Fruit fly (Drosophila melanogaster) whole organism: Measurements from ENCODE around the gene CG10467.

ENCODE experiments used
- CG8478 ChIP-seq: fragments of >200 bp; optimal IDR thresholded peaks from 2 replicates; lab custom pipeline; 2018; ENCODE audit warnings: inconsistent platforms
- Dll ChIP-seq: fragments of >200 bp; optimal IDR thresholded peaks from 2 replicates; lab custom pipeline; 2017
- EcR ChIP-seq, 2 experiments: fragments of >200 bp; optimal IDR thresholded peaks; 2 replicates each; lab custom pipeline; 2017; ENCODE audit warnings: missing biosample characterization in 2 of 2, missing genetic modification characterization in 2 of 2, missing genetic modification reagents in 2 of 2
- pan ChIP-seq: fragments of >200 bp; optimal IDR thresholded peaks from 2 replicates; lab custom pipeline; 2017
- psq ChIP-seq: fragments of >200 bp; optimal IDR thresholded peaks from 2 replicates; lab custom pipeline; 2017
- usp ChIP-seq: fragments of >200 bp; optimal IDR thresholded peaks from 2 replicates; lab custom pipeline; 2017; ENCODE audit warnings: missing biosample characterization, missing genetic modification characterization, mixed read lengths

The CG10467 gene

DNA sequence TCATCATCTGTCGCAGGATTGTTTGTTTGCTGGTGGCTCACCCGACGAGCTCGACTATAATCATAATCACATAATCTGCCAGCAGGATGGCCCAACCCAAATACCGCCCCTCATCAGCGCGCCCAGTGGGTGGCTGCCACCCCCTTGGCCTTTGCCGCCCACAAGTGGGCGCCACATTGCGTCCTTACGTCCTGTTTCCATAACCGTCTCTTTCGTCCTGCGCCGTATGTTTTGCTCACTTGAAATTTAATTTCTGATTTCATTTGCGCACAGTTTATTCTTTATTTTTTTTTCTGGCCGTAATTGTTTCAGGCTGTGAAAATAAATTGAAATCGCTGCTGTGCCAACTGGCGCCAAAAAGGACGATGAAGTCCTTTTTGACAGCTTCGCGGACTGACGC, 10.9 kb upstream of the CG10467 start:
- TF ChIP-seq Dll: no peak
- TF ChIP-seq psq (lab: Kevin White, UChicago): no peak
- no peak for TF ChIP-seq usp
- TF ChIP-seq pan: no peak
- TF ChIP-seq CG8478: no peak
- TF ChIP-seq EcR (GFP tag; optimal IDR thresholded peaks at IDR 0.05; lab: Kevin White, UChicago): no peak

DNA sequence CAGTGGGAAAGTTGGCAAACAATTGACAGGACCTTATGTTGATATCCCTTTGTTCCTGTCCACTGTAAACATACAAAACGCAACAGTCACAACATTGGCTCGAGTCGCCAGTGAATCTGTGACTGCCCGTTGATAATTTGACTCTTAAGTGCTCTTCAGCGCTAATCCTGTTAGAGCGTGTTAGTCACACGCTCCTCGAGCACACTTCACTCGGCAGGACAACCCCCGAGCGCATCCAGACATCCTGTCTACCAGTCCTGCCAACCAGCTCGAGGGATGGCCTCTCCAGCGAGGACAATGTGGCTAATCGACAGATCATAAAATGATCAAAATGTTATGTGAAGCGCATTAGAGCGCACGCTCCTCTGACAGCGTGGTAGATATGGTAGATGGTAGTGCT, 10.0 kb upstream of the CG10467 start:
- TF ChIP-seq Dll (no peak), EcR (GFP tag; optimal IDR thresholded peaks at IDR 0.05; lab: Kevin White, UChicago) (no peak), pan (no peak)

DNA sequence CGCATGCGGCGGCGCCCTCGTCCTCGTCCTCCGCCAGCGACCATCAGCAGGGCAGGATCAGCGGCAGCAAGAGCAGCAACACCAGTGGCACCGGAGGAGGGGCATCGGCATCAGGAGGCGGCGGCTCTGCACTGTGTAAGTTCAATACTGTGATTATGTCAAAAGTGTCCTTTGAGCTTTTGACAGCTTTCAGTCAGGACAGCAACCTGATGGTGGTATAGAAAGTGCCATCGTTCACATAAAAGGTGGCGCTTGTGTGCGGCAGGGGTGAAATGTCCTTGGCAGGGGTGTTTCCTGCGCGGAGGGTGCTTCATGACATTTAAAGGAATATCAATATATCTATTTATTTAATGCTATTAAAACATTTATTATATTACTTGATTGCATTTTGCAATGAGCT, 9.1 kb upstream of the CG10467 start:
- TF ChIP-seq EcR (GFP tag; optimal IDR thresholded peaks at IDR 0.05; lab: Kevin White, UChicago) (no peak), psq (lab: Kevin White, UChicago) (no peak), usp (no peak), pan (no peak)

DNA sequence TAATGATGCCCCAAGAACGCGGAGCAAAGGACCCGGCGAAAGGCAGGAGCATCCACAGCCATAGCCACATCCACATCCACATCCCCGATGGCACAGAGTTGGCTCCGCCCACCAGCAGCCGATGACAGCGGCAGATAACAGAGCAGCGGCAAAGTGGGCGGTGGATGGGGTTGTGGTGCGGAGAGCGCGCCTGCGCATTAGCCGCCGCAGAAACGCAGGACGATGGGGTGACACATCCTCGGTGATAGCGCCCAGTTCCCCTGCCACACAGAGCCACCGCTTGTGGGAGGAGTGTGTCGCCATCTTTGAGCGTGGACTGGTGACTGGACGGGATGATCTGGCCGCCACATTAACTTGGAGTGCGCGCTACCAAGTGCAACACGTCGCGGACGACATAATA, 2.7 kb upstream of the CG10467 start, which contains the start of gene Ets65A:
Gene Ets65A, plus strand, starts transcription at position 348 of the 400 bp plus-strand sequence.
- no peak for TF ChIP-seq Dll
- TF ChIP-seq usp: no peak
- no peak for TF ChIP-seq psq (lab: Kevin White, UChicago)
- TF ChIP-seq EcR (GFP tag; optimal IDR thresholded peaks at IDR 0.05; lab: Kevin White, UChicago): no peak
- no peak for TF ChIP-seq pan
- no peak for TF ChIP-seq CG8478

DNA sequence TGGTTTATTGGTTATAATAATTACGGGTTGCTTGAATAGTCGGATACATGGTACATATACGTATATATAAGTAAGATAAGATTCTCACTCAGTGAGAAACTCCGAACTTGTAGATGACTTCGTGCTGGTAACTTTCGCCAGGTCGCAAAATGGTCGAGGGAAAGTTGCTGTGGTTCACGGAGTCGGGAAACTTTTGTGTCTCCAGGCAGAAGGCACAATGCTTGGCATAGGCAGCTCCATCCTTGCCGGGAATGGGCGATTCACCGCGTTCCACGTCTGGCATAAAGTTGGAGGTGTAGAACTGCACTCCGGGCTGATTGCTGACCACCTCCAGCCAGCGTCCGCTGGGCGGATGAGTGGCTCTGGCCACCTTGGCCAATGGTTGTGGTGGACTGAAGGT, 1.3 kb downstream of the CG10467 start, which contains the start of gene CG10469:
Gene CG10469, minus strand, starts transcription at position 101 of the 400 bp plus-strand sequence.
- TF ChIP-seq CG8478 (no peak), EcR (GFP tag; optimal IDR thresholded peaks at IDR 0.05; lab: Kevin White, UChicago) (no peak)

DNA sequence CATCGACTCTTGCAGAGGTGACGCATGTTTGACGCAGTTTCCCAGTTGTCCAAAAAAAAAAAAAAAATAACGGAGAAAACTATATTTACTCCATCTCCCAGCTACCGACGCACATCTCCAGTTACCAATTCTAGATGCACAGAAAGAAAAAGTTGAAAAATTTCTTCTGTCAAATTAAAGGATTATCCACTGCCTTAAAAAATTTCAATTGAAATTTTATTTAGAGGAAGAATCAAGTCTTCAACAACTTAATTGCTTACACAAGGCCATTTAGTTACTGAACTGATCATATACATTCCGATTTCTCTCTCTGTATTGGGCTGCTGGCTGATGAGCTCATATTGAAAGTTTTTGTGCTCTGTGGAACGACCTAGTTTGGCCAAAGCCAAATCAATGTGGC, 8.6 kb downstream of the CG10467 start:
- TF ChIP-seq usp (no peak), Dll (no peak), EcR (GFP tag; optimal IDR thresholded peaks at IDR 0.05; lab: Kevin White, UChicago) (no peak), pan (no peak), CG8478 (no peak), psq (lab: Kevin White, UChicago) (no peak)

DNA sequence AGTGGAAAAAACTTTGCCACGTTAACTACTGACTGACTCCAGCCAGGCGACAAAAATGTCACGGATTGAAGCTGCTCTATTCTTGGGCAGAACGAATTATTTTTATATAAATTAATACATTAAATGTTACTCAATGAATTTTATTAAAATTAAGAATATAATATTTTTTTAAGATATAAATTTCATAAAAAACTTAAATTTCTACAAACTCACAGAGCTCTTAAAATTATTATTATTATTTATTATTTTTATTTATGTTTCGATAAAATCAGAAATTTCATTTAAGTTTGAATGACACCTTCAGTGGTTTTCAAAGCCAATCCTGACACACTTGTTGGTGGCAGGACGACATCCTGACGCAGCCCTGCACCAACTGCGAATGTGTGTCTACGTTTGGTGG, 9.4 kb downstream of the CG10467 start:
- TF ChIP-seq Dll (no peak), EcR (GFP tag; optimal IDR thresholded peaks at IDR 0.05; lab: Kevin White, UChicago) (no peak), usp (no peak), psq (lab: Kevin White, UChicago) (no peak), pan (no peak), CG8478 (no peak)

DNA sequence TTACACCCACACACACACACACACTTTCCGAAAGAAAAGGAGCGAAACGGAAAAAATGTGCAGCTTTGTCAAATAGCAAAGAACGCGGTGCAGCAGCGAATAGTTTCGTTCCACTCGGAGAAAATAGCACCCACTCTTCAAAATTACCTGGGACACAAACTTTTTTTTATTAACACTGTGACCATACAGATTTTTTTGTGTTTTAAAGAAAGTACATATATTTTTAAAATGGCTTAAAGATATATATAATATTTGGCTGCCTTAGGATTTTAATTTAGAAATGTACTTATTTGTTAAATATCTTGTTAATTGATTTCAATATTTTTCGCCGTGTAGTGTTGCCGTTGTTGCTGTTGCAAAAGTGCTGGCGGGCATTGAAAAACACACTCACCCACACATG, 10.1 kb downstream of the CG10467 start:
- no peak for TF ChIP-seq psq (lab: Kevin White, UChicago)
- no peak for TF ChIP-seq EcR (GFP tag; optimal IDR thresholded peaks at IDR 0.05; lab: Kevin White, UChicago)
- TF ChIP-seq usp: no peak
- TF ChIP-seq Dll: no peak
- no peak for TF ChIP-seq CG8478
- no peak for TF ChIP-seq pan

DNA sequence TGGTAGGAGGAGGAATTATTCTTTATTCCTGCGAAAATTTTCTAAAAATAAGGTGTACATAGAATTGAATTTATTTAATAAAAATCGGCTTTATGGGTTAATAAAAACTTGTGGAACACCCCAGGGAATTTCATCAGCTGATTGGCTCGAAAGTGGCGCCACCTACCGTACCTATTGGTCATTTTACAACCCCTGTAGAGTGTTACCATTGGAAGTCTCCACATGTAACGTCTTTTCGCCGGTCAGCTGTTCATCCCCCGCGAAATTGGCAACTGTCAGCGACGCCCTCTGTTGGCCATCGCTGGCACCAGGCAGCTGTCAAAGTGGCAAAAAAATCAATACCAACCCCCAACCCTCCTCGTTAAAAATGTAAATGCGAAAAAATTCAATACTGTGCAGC, 12.0 kb downstream of the CG10467 start, which contains the start of gene CG13293:
Gene CG13293, plus strand, starts transcription at position 323 of the 400 bp plus-strand sequence.
- TF ChIP-seq usp (no peak), pan (no peak), EcR (GFP tag; optimal IDR thresholded peaks at IDR 0.05; lab: Kevin White, UChicago) (no peak), psq (lab: Kevin White, UChicago) (no peak), CG8478 (no peak), Dll (no peak)

DNA sequence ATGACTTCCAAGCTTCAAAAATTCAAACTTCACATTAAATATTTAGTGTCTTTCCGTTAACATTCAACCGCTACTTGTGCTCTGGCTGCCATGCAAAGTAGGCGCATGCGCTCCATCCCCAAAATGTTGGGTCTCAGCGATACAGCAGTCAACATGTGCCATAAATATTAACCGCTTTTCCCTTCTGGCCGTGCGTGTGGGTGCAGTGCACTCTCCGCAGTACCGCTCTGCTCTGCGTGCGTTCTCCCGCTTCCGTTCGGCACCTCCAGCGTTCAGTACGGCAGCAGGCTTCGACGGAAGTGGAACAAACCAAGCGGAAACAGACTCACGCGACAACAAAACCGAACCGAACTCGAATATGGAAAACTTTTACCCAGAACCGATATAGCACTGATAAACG, 18.1 kb downstream of the CG10467 start, which contains the start of gene ssp6:
Gene ssp6, plus strand, starts transcription at position 294 of the 400 bp plus-strand sequence.
- TF ChIP-seq pan (no peak), usp (no peak)

DNA sequence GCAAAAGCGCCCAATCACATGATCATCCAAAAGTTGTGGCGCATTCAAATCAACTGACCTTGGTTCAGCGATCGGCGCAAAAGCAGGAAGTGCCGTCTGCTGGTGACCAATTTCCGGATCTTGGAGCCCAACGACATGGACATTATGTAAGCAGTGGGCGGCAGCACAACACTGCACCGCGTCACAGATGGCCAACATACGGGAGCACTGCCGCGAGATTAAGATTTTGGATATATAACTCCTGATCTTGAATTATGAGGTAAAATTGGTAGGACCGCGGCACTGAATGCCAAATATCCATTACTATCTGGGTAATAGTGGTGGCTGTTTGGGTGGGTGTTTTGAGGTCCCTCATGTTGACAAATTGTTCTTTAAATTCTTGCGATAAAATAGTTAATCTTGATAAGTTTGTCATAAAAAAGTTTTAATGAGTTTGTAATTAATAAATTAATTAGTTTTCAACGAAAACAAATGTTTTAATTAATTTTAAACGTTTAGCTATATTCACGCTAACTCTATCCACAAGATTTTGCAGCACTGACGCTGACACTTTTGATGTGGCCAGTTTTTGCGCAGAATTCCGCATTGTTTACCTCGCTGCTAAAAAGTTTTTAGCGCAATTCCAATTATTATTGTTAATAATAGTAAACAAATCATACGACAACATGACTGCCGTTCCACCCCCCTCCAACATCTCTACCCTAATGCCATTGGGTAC, 19.4 kb downstream of the CG10467 start, which contains the start of the genes CG13295 and CG6610:
Gene CG13295, minus strand, starts transcription at position 271 of the 718 bp plus-strand sequence.
Gene CG6610, plus strand, starts transcription at position 562 of the 718 bp plus-strand sequence.
- no peak for TF ChIP-seq EcR (GFP tag; optimal IDR thresholded peaks at IDR 0.05; lab: Kevin White, UChicago)

DNA sequence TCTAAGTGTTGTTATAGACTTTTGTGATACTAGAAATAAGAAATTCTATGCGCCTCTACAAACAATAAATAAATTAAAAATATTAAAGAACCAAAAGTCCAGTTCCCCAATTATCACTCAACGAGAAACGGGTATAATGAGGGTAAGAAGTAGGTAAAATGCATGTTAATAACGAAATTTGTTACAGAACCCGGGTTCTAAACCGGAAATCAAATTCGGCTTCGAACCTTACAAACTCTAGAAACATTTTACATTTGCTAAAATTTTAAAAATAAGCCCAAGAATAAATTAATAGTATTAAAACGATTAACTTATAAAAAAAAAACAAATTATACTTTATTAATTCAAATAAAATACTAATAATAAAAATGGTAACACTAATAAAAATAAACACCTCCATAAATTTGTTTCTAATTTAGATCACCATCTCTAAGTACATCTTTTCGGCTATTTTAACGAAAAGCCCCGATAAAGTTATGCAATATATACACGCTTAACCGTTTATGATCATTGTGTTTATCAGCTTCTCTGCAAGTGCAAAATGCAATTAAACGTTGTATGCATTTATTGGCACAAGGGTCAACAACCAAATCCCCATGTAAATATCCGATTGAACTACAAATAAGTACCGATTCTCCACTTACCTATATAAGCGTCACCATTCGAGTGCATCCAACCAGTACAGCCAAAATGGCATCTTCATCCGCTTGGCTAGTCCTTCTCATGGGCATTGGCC, 22.9 kb downstream of the CG10467 start, which contains the start of gene CG6602:
Gene CG6602, plus strand, starts transcription at position 686 of the 736 bp plus-strand sequence.
- TF ChIP-seq usp (no peak), psq (lab: Kevin White, UChicago) (no peak), CG8478 (no peak), Dll (no peak), pan (no peak), EcR (GFP tag; optimal IDR thresholded peaks at IDR 0.05; lab: Kevin White, UChicago) (no peak)

DNA sequence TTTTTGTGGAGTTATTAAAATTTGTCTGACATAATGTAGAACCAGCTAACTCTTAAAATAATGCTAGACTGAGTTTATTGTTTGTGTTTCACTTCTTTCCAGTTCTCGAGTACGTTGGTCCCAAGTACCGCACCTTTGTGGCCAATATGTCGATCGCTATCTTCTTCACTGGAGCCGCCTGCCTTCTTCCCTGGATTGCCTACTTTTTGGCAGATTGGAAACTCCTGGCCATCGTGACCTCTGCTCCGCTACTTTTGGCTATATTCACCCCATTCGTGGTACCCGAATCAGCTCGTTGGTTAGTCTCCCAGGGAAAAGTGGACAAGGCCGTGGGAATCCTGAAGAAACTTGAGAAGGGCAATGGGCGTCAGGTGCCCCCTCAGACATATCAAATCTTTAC, 24.4 kb downstream of the CG10467 start:
- TF ChIP-seq usp: no peak
- TF ChIP-seq CG8478: no peak
- no peak for TF ChIP-seq psq (lab: Kevin White, UChicago)
- no peak for TF ChIP-seq pan

DNA sequence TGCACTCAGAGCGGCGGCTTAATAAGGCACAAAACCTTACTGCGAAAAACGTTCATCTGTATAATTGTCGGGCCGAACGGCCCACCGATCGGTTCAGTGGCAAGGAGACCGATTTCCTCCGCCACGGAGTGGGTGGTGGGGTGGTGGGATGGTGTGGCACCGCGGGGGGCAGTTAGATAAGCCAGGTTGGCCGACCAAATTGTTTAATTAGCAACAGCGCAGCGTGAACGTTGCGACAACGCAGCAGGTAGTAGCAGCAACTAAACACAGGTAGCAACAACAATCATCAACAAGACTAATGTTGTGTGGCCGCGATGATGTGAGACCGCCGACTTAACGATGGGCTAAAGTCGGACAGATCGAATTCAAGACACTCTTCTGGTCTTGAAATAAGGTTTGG, 26.4 kb downstream of the CG10467 start:
- TF ChIP-seq pan (no peak), Dll (no peak), psq (lab: Kevin White, UChicago) (no peak), EcR (GFP tag; optimal IDR thresholded peaks at IDR 0.05; lab: Kevin White, UChicago) (no peak), usp (no peak), CG8478 (no peak)
